Fruit fly (Drosophila melanogaster) whole organism, embryonic: Measurements from ENCODE around the gene Cdc42.
A peak's percentile ranks its signal among the peaks of the same experiment; 100 is the strongest.

Experiments used
- Antp ChIP-seq: fragments of 200-800 bp; sonication (Bioruptor generic); optimal IDR thresholded peaks from 3 replicates; lab custom pipeline; 2016; ENCODE audit warnings: missing biosample characterization, missing genetic modification characterization
- B-H2 ChIP-seq: fragments of 200-800 bp; sonication (Bioruptor generic); optimal IDR thresholded peaks from 2 replicates; lab custom pipeline; 2018; ENCODE audit warnings: missing biosample characterization, mild to moderate bottlenecking, missing genetic modification characterization
- Bgb ChIP-seq: fragments of 200-800 bp; sonication (Bioruptor generic); IDR thresholded peaks from 2 replicates; pipeline ENCODE4 v1.3.6; 2022; ENCODE audit warnings: missing biosample characterization, missing genetic modification characterization; ENCODE audit not compliant: partially characterized antibody
- C15 ChIP-seq: fragments of 200-800 bp; sonication (Bioruptor generic); IDR thresholded peaks from 3 replicates; pipeline ENCODE4 v1.3.6; 2022; ENCODE audit warnings: missing biosample characterization, missing genetic modification characterization
- CG10267 ChIP-seq: fragments of 200-800 bp; sonication (Bioruptor generic); optimal IDR thresholded peaks from 2 replicates; lab custom pipeline; 2018; ENCODE audit warnings: missing biosample characterization, mild to moderate bottlenecking, missing genetic modification characterization, moderate library complexity
- CG10543 ChIP-seq: fragments of 200-800 bp; sonication (Bioruptor generic); optimal IDR thresholded peaks from 3 replicates; lab custom pipeline; 2017; ENCODE audit warnings: missing biosample characterization, mild to moderate bottlenecking, missing genetic modification characterization, moderate library complexity
- CG10565 ChIP-seq: fragments of 200-800 bp; sonication (Bioruptor generic); optimal IDR thresholded peaks from 3 replicates; lab custom pipeline; 2016; ENCODE audit warnings: missing biosample characterization, mild to moderate bottlenecking, missing genetic modification characterization
- CG11085 ChIP-seq: fragments of 200-800 bp; sonication (Bioruptor generic); IDR thresholded peaks from 2 replicates; pipeline ENCODE4 v1.3.6; 2022; ENCODE audit warnings: missing biosample characterization, missing genetic modification characterization
- CG11560 ChIP-seq: fragments of 200-800 bp; sonication (Bioruptor generic); IDR thresholded peaks from 3 replicates; pipeline ENCODE4 v1.3.6; 2022; ENCODE audit warnings: missing biosample characterization, missing genetic modification characterization
- CG14441 ChIP-seq: fragments of 200-800 bp; sonication (Bioruptor generic); IDR thresholded peaks from 2 replicates; pipeline ENCODE4 v1.3.6; 2022; ENCODE audit warnings: missing biosample characterization, missing genetic modification characterization
- CG14710 ChIP-seq: fragments of 200-800 bp; sonication (Bioruptor generic); optimal IDR thresholded peaks from 3 replicates; lab custom pipeline; 2019; ENCODE audit warnings: missing biosample characterization, mild to moderate bottlenecking, missing genetic modification characterization, moderate library complexity
- CG14965 ChIP-seq: fragments of 200-800 bp; sonication (Bioruptor generic); optimal IDR thresholded peaks from 2 replicates; lab custom pipeline; 2016; ENCODE audit warnings: missing biosample characterization, missing genetic modification characterization, borderline replicate concordance
- CG15011 ChIP-seq: fragments of 200-800 bp; sonication (Bioruptor generic); optimal IDR thresholded peaks from 3 replicates; lab custom pipeline; 2018; ENCODE audit warnings: missing biosample characterization, mild to moderate bottlenecking, missing genetic modification characterization
- CG17186 ChIP-seq: fragments of 200-800 bp; sonication (Bioruptor generic); optimal IDR thresholded peaks from 3 replicates; lab custom pipeline; 2017; ENCODE audit warnings: missing biosample characterization, missing genetic modification reagents, missing genetic modification characterization
- CG17568 ChIP-seq: fragments of 200-800 bp; sonication (Bioruptor generic); optimal IDR thresholded peaks from 2 replicates; lab custom pipeline; 2018; ENCODE audit warnings: missing biosample characterization, mild to moderate bottlenecking, missing genetic modification characterization, moderate library complexity
- CG17829 ChIP-seq: fragments of 200-800 bp; optimal IDR thresholded peaks from 2 replicates; lab custom pipeline; 2019; ENCODE audit warnings: missing biosample characterization, mild to moderate bottlenecking, missing genetic modification characterization, moderate library complexity
- CG18011 ChIP-seq: fragments of 200-800 bp; sonication (Bioruptor generic); optimal IDR thresholded peaks from 2 replicates; lab custom pipeline; 2017; ENCODE audit warnings: missing biosample characterization, missing genetic modification characterization, mild to moderate bottlenecking, moderate library complexity, missing genotype
- CG2129 ChIP-seq: fragments of 200-800 bp; sonication (Bioruptor generic); IDR thresholded peaks from 2 replicates; pipeline ENCODE4 v1.3.6; 2022; ENCODE audit warnings: missing biosample characterization, missing genetic modification characterization; ENCODE audit not compliant: partially characterized antibody
- CG31224 ChIP-seq: fragments of 200-800 bp; sonication (Bioruptor generic); IDR thresholded peaks from 2 replicates; pipeline ENCODE4 v1.3.6; 2022; ENCODE audit warnings: missing biosample characterization, missing genetic modification characterization
- CG3838 ChIP-seq: fragments of 200-800 bp; sonication (Bioruptor generic); optimal IDR thresholded peaks from 3 replicates; lab custom pipeline; 2016; ENCODE audit warnings: missing biosample characterization, missing genetic modification characterization
- CG6683 ChIP-seq: fragments of 200-800 bp; sonication (Bioruptor generic); optimal IDR thresholded peaks from 2 replicates; lab custom pipeline; 2017; ENCODE audit warnings: missing biosample characterization, mild to moderate bottlenecking, missing genetic modification characterization, missing genetic modification reagents
- CG8944 ChIP-seq: fragments of 200-800 bp; sonication (Bioruptor generic); optimal IDR thresholded peaks from 3 replicates; lab custom pipeline; 2016; ENCODE audit warnings: missing biosample characterization, missing genetic modification characterization
- CG9609 ChIP-seq: fragments of 200-800 bp; sonication (Bioruptor generic); optimal IDR thresholded peaks from 3 replicates; lab custom pipeline; 2016; ENCODE audit warnings: missing biosample characterization, missing genetic modification characterization
- Chrac-16 ChIP-seq: fragments of 200-800 bp; sonication (Bioruptor generic); optimal IDR thresholded peaks from 3 replicates; lab custom pipeline; 2016; ENCODE audit warnings: missing biosample characterization, missing genetic modification characterization
- ERR ChIP-seq: fragments of 200-800 bp; sonication (Bioruptor generic); optimal IDR thresholded peaks from 2 replicates; lab custom pipeline; 2016; ENCODE audit warnings: missing biosample characterization, missing genetic modification characterization
- Ets65A ChIP-seq: fragments of 200-800 bp; sonication (Bioruptor generic); peaks from one replicate; lab custom pipeline; 2016; ENCODE audit warnings: missing biosample characterization, missing genetic modification characterization
- MTF-1 ChIP-seq: fragments of 200-800 bp; sonication (Bioruptor generic); optimal IDR thresholded peaks from 2 replicates; lab custom pipeline; 2018; ENCODE audit warnings: missing biosample characterization, mild to moderate bottlenecking, missing genetic modification characterization, borderline replicate concordance
- Mrtf ChIP-seq: fragments of 200-800 bp; sonication (Bioruptor generic); IDR thresholded peaks from 3 replicates; pipeline ENCODE4 v1.3.6; 2022; ENCODE audit warnings: missing biosample characterization, missing genetic modification characterization
- NK7.1 ChIP-seq: fragments of 200-800 bp; sonication (Bioruptor generic); optimal IDR thresholded peaks from 3 replicates; lab custom pipeline; 2016; ENCODE audit warnings: missing biosample characterization, missing genetic modification characterization
- Side ChIP-seq: fragments of 200-800 bp; sonication (Bioruptor generic); optimal IDR thresholded peaks from 2 replicates; lab custom pipeline; 2016; ENCODE audit warnings: missing biosample characterization, missing genetic modification characterization
- Spps ChIP-seq: fragments of 200-800 bp; sonication (Bioruptor generic); optimal IDR thresholded peaks from 2 replicates; lab custom pipeline; 2018; ENCODE audit warnings: missing biosample characterization, mild to moderate bottlenecking, missing genetic modification characterization
- amos ChIP-seq: fragments of 200-800 bp; sonication (Bioruptor generic); IDR thresholded peaks from 2 replicates; pipeline ENCODE4 v1.3.6; 2022; ENCODE audit warnings: missing biosample characterization, missing genetic modification characterization; ENCODE audit not compliant: partially characterized antibody
- chif ChIP-seq, 2 experiments: fragments of 200-800 bp; sonication (Bioruptor generic); optimal IDR thresholded peaks; 3 replicates each; lab custom pipeline; 2016; ENCODE audit warnings: missing biosample characterization in 2 of 2, missing genetic modification characterization in 2 of 2
- chm ChIP-seq: fragments of 200-800 bp; sonication (Bioruptor generic); IDR thresholded peaks from 2 replicates; pipeline ENCODE4 v1.3.6; 2022; ENCODE audit warnings: missing biosample characterization, missing genetic modification characterization
- danr ChIP-seq: fragments of 200-800 bp; sonication (Bioruptor generic); IDR thresholded peaks from 2 replicates; pipeline ENCODE4 v1.3.6; 2022; ENCODE audit warnings: missing biosample characterization, missing genetic modification characterization
- dpn ChIP-seq, 2 experiments: fragments of 200-800 bp; sonication (Bioruptor generic); optimal IDR thresholded peaks; 3 replicates each; lab custom pipeline; 2016; ENCODE audit warnings: missing biosample characterization in 2 of 2, missing genetic modification characterization in 2 of 2
- gt ChIP-seq: fragments of 200-800 bp; sonication (Bioruptor generic); IDR thresholded peaks from 2 replicates; pipeline ENCODE4 v1.3.6; 2022; ENCODE audit warnings: missing biosample characterization, missing genetic modification characterization
- hbn ChIP-seq: fragments of 200-800 bp; sonication (Bioruptor generic); IDR thresholded peaks from 2 replicates; pipeline ENCODE4 v1.3.6; 2022; ENCODE audit warnings: missing biosample characterization, missing genetic modification characterization; ENCODE audit not compliant: partially characterized antibody
- hkb ChIP-seq, 2 experiments: fragments of 200-800 bp in 1 of 2; fragments of >200 bp in 1 of 2; sonication (Bioruptor generic) in 1 of 2; IDR thresholded peaks in 1 of 2; optimal IDR thresholded peaks in 1 of 2; 2 replicates each; pipeline versions ENCODE4 v1.3.6 to Lab custom; 2017 to 2022; ENCODE audit warnings: missing biosample characterization in 1 of 2, missing genetic modification characterization in 1 of 2
- ken ChIP-seq: fragments of 200-800 bp; sonication (Bioruptor generic); IDR thresholded peaks from 3 replicates; pipeline ENCODE4 v1.3.6; 2022; ENCODE audit warnings: missing biosample characterization, missing genetic modification characterization
- lilli ChIP-seq: fragments of 200-800 bp; sonication (Bioruptor generic); optimal IDR thresholded peaks from 3 replicates; lab custom pipeline; 2016; ENCODE audit warnings: missing biosample characterization, missing genetic modification characterization
- pho ChIP-seq: fragments of 200-800 bp; sonication (Bioruptor generic); optimal IDR thresholded peaks from 2 replicates; lab custom pipeline; 2016; ENCODE audit warnings: missing biosample characterization, missing genetic modification characterization
- pita ChIP-seq: fragments of 200-800 bp; sonication (Bioruptor generic); optimal IDR thresholded peaks from 2 replicates; lab custom pipeline; 2017; ENCODE audit warnings: missing biosample characterization, mild to moderate bottlenecking, missing genetic modification characterization
- pum ChIP-seq: fragments of 200-800 bp; sonication (Bioruptor generic); optimal IDR thresholded peaks from 2 replicates; lab custom pipeline; 2016; ENCODE audit warnings: missing biosample characterization, missing genetic modification characterization
- ranshi ChIP-seq: fragments of 200-800 bp; sonication (Bioruptor generic); IDR thresholded peaks from 2 replicates; pipeline ENCODE4 v1.3.6; 2022; ENCODE audit warnings: missing biosample characterization, missing genetic modification characterization
- row ChIP-seq: fragments of 200-800 bp; sonication (Bioruptor generic); IDR thresholded peaks from 3 replicates; pipeline ENCODE4 v1.3.6; 2022; ENCODE audit warnings: missing biosample characterization, missing genetic modification characterization
- sim ChIP-seq: fragments of 200-800 bp; sonication (Bioruptor generic); IDR thresholded peaks from 2 replicates; pipeline ENCODE4 v1.3.6; 2022; ENCODE audit warnings: missing biosample characterization, missing genetic modification characterization
- so ChIP-seq: fragments of 200-800 bp; sonication (Bioruptor generic); IDR thresholded peaks from 3 replicates; pipeline ENCODE4 v1.3.6; 2022; ENCODE audit warnings: missing biosample characterization, missing genetic modification characterization
- tll ChIP-seq, 2 experiments: fragments of 200-800 bp in 1 of 2; fragments of >200 bp in 1 of 2; sonication (Bioruptor generic) in 1 of 2; optimal IDR thresholded peaks; 2 replicates each; lab custom pipeline; 2017 to 2019; ENCODE audit warnings: missing biosample characterization in 2 of 2, missing genetic modification characterization in 2 of 2, mild to moderate bottlenecking in 1 of 2, moderate library complexity in 1 of 2
- zen2 ChIP-seq: fragments of 200-800 bp; sonication (Bioruptor generic); IDR thresholded peaks from 3 replicates; pipeline ENCODE4 v1.3.6; 2022; ENCODE audit warnings: missing biosample characterization, missing genetic modification characterization; ENCODE audit not compliant: partially characterized antibody

Cdc42 gene

DNA sequence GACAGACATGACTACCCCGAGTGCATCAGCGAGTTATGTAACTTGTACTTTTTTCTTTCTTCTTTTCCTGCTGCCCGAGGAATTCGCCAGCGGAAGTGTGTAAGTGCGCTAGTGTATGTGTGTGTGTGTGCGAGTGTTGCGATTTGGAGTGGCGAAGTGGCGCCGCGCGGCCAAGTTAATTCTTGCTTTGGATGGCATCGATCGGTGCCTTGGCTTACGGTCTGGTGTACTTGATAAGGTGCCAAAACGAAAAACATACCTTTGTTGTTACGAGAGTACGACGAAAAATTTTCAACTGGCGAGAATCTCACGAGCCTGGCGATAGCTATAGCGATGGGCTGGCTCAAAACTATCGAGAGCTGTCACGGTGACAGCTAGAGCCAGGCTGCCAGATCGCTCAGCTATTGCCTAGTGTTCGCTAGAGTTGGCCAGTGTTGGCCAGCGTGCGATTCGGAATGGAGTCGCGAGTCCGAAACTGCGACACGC lies 47.2 kb downstream of the Cdc42 start, which contains the start of the genes CG18809, COX6B, CG33932 and Rpp20 (continued):
- TF ChIP-seq CG3838 (GFP tag; lab: Kevin White, UChicago) (no peak), sim (GFP tag; lab: Robert Waterston, UW) (no peak), amos (GFP tag; lab: Robert Waterston, UW) (peak; percentile 99), CG10565 (no peak), lilli (GFP tag; lab: Kevin White, UChicago) (peak; percentile 77), CG14710 (tag; lab: Kevin White, UChicago) (peak; percentile 62), Ets65A (GFP tag; lab: Kevin White, UChicago) (peak; percentile 98), Antp (GFP tag; lab: Kevin White, UChicago) (peak; percentile 84), CG14965 (GFP tag; lab: Kevin White, UChicago) (no peak), ken (GFP tag; lab: Robert Waterston, UW) (peak; percentile 86), chm (GFP tag; lab: Robert Waterston, UW) (peak; percentile 72), CG17568 (GFP tag; lab: Kevin White, UChicago) (no peak), MTF-1 (GFP tag; lab: Kevin White, UChicago) (no peak), Bgb (GFP tag; lab: Robert Waterston, UW) (peak; percentile 99), dpn (GFP tag; optimal IDR thresholded peaks at IDR 0.05; lab: Kevin White, UChicago) (peak; percentile 67 to 78), Side (GFP tag; lab: Kevin White, UChicago) (peak; percentile 70), pita (GFP tag; lab: Kevin White, UChicago) (no peak), CG9609 (GFP tag; lab: Kevin White, UChicago) (peak; percentile 80), tll (GFP tag; optimal IDR thresholded peaks at IDR 0.05; lab: Kevin White, UChicago) (no peak), pho (GFP tag; lab: Kevin White, UChicago) (peak; percentile 83), CG15011 (GFP tag; lab: Kevin White, UChicago) (no peak), B-H2 (peak; percentile 79), CG8944 (peak; percentile 62), ERR (GFP tag; lab: Kevin White, UChicago) (peak; percentile 78), so (GFP tag; lab: Robert Waterston, UW) (no peak), row (peak; percentile 68), CG10543 (peak; percentile 58), hbn (peak; percentile 91), zen2 (peak; percentile 90), CG11085 (GFP tag; lab: Robert Waterston, UW) (peak; percentile 73), CG2129 (peak; percentile 84), danr (no peak), chif (GFP tag; optimal IDR thresholded peaks at IDR 0.05; lab: Kevin White, UChicago) (peak; percentile 60 to 64), CG18011 (GFP tag; lab: Kevin White, UChicago) (peak; percentile 17), Chrac-16 (GFP tag; lab: Kevin White, UChicago) (peak; percentile 40), pum (peak; percentile 62), Mrtf (0 out of 3 replicates have a peak, but pooled peaks have one; percentile 45), CG6683 (GFP tag; lab: Kevin White, UChicago) (peak; percentile 28), CG17829 (tag; lab: Kevin White, UChicago) (peak; percentile 72), ranshi (GFP tag; lab: Robert Waterston, UW) (peak; percentile 61), C15 (GFP tag; lab: Robert Waterston, UW) (no peak), hkb (optimal IDR thresholded peaks at IDR 0.05; lab: Kevin White, UChicago) (no peak), hkb (GFP tag; IDR thresholded peaks at IDR 0.05; lab: Robert Waterston, UW) (peak; percentile 63), CG10267 (tag; lab: Kevin White, UChicago) (peak; percentile 95), CG14441 (GFP tag; lab: Robert Waterston, UW) (peak; percentile 26; the same call in 1 of the 2 replicates), CG31224 (GFP tag; lab: Robert Waterston, UW) (0 out of 2 replicates have a peak, but pooled peaks have one; percentile 24), Spps (tag; lab: Kevin White, UChicago) (no peak), gt (GFP tag; lab: Robert Waterston, UW) (no peak), NK7.1 (GFP tag; lab: Kevin White, UChicago) (peak; percentile 19), CG17186 (peak; percentile 70), CG11560 (tag; lab: Robert Waterston, UW) (peak; percentile 72; the same call in 2 of the 3 replicates)
